Fruit fly (Drosophila melanogaster): Measurements from ENCODE around the gene CG13698.

- TF ChIP-seq rn (GFP tag; IDR thresholded peaks at IDR 0.05) (no peak), CG4496 (GFP tag; IDR thresholded peaks at IDR 0.05) (no peak), CG10348 (GFP tag; IDR thresholded peaks at IDR 0.05) (no peak), CG12605 (GFP tag; IDR thresholded peaks at IDR 0.05) (0 out of 2 replicates have a peak, but pooled peaks have one; percentile 15), EcR (GFP tag; optimal IDR thresholded peaks at IDR 0.05) (peak; percentile 48)
These were observed 467 bp downstream of the CG13698 start for dm6 chr3L:18105343-18106020.
